Fruit fly (Drosophila melanogaster): Measurements from ENCODE around the gene CG42822.
A peak's percentile ranks its signal among the peaks of the same experiment; 100 is the strongest.

DNA sequence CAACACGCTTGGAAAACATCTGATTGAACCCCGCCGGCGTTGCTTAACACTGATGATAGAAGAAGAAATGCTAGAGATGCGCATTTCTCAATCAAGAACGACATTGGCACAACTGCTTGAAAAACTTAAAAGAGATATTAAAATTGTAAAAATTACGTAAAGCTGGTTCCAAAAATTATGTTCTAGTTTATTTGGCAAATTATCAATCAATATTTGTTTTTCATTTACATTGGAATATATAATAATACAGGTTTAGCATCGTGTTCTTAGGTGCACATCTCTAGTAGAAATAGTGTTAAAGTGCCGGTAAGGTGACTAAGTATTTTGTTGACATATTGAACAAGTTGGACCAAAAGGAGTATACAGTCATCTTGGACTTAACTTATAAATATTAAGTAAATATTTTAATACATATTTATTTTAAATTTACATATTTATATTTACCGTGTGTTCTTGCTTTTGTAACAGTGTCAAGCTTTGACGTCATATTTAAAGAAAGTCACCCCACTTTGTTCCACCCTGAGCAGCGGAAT lies 22.3 kb upstream of the CG42822 start, which contains the start of the genes Brf and sds22:
- TF ChIP-seq CG8159 (tag; optimal IDR thresholded peaks at IDR 0.05) (peak; percentile 95), CG4496 (GFP tag; IDR thresholded peaks at IDR 0.05) (peak; percentile 93), CG13204 (GFP tag; optimal IDR thresholded peaks at IDR 0.05) (peak; percentile 55), EcR (GFP tag; optimal IDR thresholded peaks at IDR 0.05) (peak; percentile 2), Snoo (tag; optimal IDR thresholded peaks at IDR 0.05) (peak; percentile 89), gl (tag; optimal IDR thresholded peaks at IDR 0.05) (peak; percentile 75), CG8301 (tag; optimal IDR thresholded peaks at IDR 0.05) (peak; percentile 88), CG10348 (GFP tag; IDR thresholded peaks at IDR 0.05) (peak; percentile 62), CG32121 (GFP tag; IDR thresholded peaks at IDR 0.05) (peak; percentile 89), rn (GFP tag; IDR thresholded peaks at IDR 0.05) (peak; percentile 86; the same call in 1 of the 2 replicates), CG9948 (tag; optimal IDR thresholded peaks at IDR 0.05) (peak; percentile 91)
